Fruit fly (Drosophila melanogaster) whole organism, adult: Measurements from ENCODE around the gene Nfs1.

ENCODE experiments used
- CG11617 ChIP-seq: fragments of 200-800 bp; sonication (Bioruptor generic); optimal IDR thresholded peaks from 2 replicates; lab custom pipeline; 2017; ENCODE audit warnings: mild to moderate bottlenecking, missing biosample characterization, missing genetic modification reagents, missing genetic modification characterization
- CG12768 ChIP-seq: fragments of 200-800 bp; sonication (Bioruptor generic); optimal IDR thresholded peaks from 2 replicates; lab custom pipeline; 2017; ENCODE audit warnings: missing biosample characterization, missing genetic modification characterization, mild to moderate bottlenecking, moderate library complexity, missing genetic modification reagents
- CG14711 ChIP-seq: fragments of 200-800 bp; sonication (Bioruptor generic); optimal IDR thresholded peaks from 2 replicates; lab custom pipeline; 2018; ENCODE audit warnings: missing biosample characterization, mild to moderate bottlenecking, missing genetic modification characterization, moderate library complexity
- CG1620 ChIP-seq: fragments of 200-800 bp; sonication (Bioruptor generic); optimal IDR thresholded peaks from 2 replicates; lab custom pipeline; 2016; ENCODE audit warnings: missing biosample characterization, missing genetic modification characterization
- CG33017 ChIP-seq: fragments of 200-800 bp; sonication (Bioruptor generic); optimal IDR thresholded peaks from 2 replicates; lab custom pipeline; 2018; ENCODE audit warnings: missing biosample characterization, mild to moderate bottlenecking, missing genetic modification characterization, moderate library complexity
- CG5204 ChIP-seq: fragments of 200-800 bp; sonication (Bioruptor generic); optimal IDR thresholded peaks from 2 replicates; lab custom pipeline; 2016; ENCODE audit warnings: missing biosample characterization, missing genetic modification characterization
- CG7045 ChIP-seq: fragments of 200-800 bp; sonication (Bioruptor generic); optimal IDR thresholded peaks from 2 replicates; lab custom pipeline; 2017; ENCODE audit warnings: missing biosample characterization, mild to moderate bottlenecking, missing genetic modification characterization
- CG7101 ChIP-seq: fragments of 200-800 bp; sonication (Bioruptor generic); optimal IDR thresholded peaks from 2 replicates; lab custom pipeline; 2018; ENCODE audit warnings: missing biosample characterization, mild to moderate bottlenecking, missing genetic modification characterization, moderate library complexity
- Clk ChIP-seq: fragments of 200-800 bp; sonication (Bioruptor generic); optimal IDR thresholded peaks from 2 replicates; lab custom pipeline; 2017; ENCODE audit warnings: missing biosample characterization, missing genetic modification characterization
- Crg-1 ChIP-seq: fragments of 200-800 bp; sonication (Bioruptor generic); optimal IDR thresholded peaks from 2 replicates; lab custom pipeline; 2016; ENCODE audit warnings: missing biosample characterization, missing genetic modification characterization
- Hr96 ChIP-seq: fragments of 200-800 bp; sonication (Bioruptor generic); optimal IDR thresholded peaks from 2 replicates; lab custom pipeline; 2016; ENCODE audit warnings: missing biosample characterization, missing genetic modification characterization
- Mnt ChIP-seq: fragments of 200-800 bp; sonication (Bioruptor generic); optimal IDR thresholded peaks from 2 replicates; lab custom pipeline; 2016; ENCODE audit warnings: missing biosample characterization, mild to moderate bottlenecking, missing genetic modification characterization
- bab1 ChIP-seq: fragments of 200-800 bp; sonication (Bioruptor generic); optimal IDR thresholded peaks from 3 replicates; lab custom pipeline; 2019; ENCODE audit warnings: missing biosample characterization, mild to moderate bottlenecking, missing genetic modification characterization, moderate library complexity
- cic ChIP-seq: fragments of 200-800 bp; sonication (Bioruptor generic); optimal IDR thresholded peaks from 2 replicates; lab custom pipeline; 2017; ENCODE audit warnings: missing biosample characterization, mild to moderate bottlenecking, missing genetic modification characterization, moderate library complexity
- cnc ChIP-seq, 2 experiments: fragments of >200 bp; optimal IDR thresholded peaks; 2 replicates each; lab custom pipeline; 2017
- kay ChIP-seq: fragments of 200-800 bp; sonication (Bioruptor generic); peaks from one replicate; lab custom pipeline; 2016; ENCODE audit warnings: missing biosample characterization, missing genetic modification characterization, borderline replicate concordance
- ovo ChIP-seq: fragments of 200-800 bp; sonication (Bioruptor generic); optimal IDR thresholded peaks from 2 replicates; lab custom pipeline; 2016; ENCODE audit warnings: missing biosample characterization, missing genetic modification characterization
- pad ChIP-seq: fragments of 200-800 bp; sonication (Bioruptor generic); optimal IDR thresholded peaks from 3 replicates; lab custom pipeline; 2017; ENCODE audit warnings: missing biosample characterization, missing genetic modification characterization, mild to moderate bottlenecking, moderate library complexity, missing genetic modification reagents
- tj ChIP-seq: fragments of 200-800 bp; sonication (Bioruptor generic); optimal IDR thresholded peaks from 3 replicates; lab custom pipeline; 2017; ENCODE audit warnings: missing biosample characterization, mild to moderate bottlenecking, missing genetic modification characterization, moderate library complexity
- toe ChIP-seq: fragments of 200-800 bp; sonication (Bioruptor generic); optimal IDR thresholded peaks from 2 replicates; lab custom pipeline; 2016; ENCODE audit warnings: missing biosample characterization, missing genetic modification characterization

Nfs1 gene

dm6 chr2L:11965610-11966594 is 33.6 kb upstream of the Nfs1 start:
- TF ChIP-seq CG12768 (GFP tag; lab: Kevin White, UChicago), result no peak
- TF ChIP-seq CG11617 (GFP tag; lab: Kevin White, UChicago), result no peak
- TF ChIP-seq CG5204 (GFP tag; lab: Kevin White, UChicago), result no peak
- TF ChIP-seq ovo (GFP tag; lab: Kevin White, UChicago), result no peak
- TF ChIP-seq Hr96, result no peak
- TF ChIP-seq CG7101 (tag; lab: Kevin White, UChicago), result no peak
- TF ChIP-seq bab1 (GFP tag; lab: Kevin White, UChicago), result no peak
- TF ChIP-seq tj (GFP tag; lab: Kevin White, UChicago), result no peak
- TF ChIP-seq CG33017 (tag; lab: Kevin White, UChicago), result no peak
- TF ChIP-seq CG1620 (GFP tag; lab: Kevin White, UChicago), result no peak
- no peak for TF ChIP-seq Clk (GFP tag; lab: Kevin White, UChicago)
- TF ChIP-seq pad, result no peak
- no peak for TF ChIP-seq CG14711 (tag; lab: Kevin White, UChicago)
- no peak for TF ChIP-seq toe (GFP tag; lab: Kevin White, UChicago)
- TF ChIP-seq CG7045 (GFP tag; lab: Kevin White, UChicago), result no peak
- no peak for TF ChIP-seq Mnt (GFP tag; lab: Kevin White, UChicago)
- TF ChIP-seq Crg-1 (GFP tag; lab: Kevin White, UChicago), result no peak

dm6 chr2L:11968581-11969272 is 30.7 kb upstream of the Nfs1 start:
- TF ChIP-seq CG1620 (GFP tag; lab: Kevin White, UChicago) (no peak), cic (GFP tag; lab: Kevin White, UChicago) (no peak), CG14711 (tag; lab: Kevin White, UChicago) (no peak), CG7045 (GFP tag; lab: Kevin White, UChicago) (no peak), bab1 (GFP tag; lab: Kevin White, UChicago) (no peak), Hr96 (no peak), tj (GFP tag; lab: Kevin White, UChicago) (no peak), Mnt (GFP tag; lab: Kevin White, UChicago) (no peak), ovo (GFP tag; lab: Kevin White, UChicago) (no peak), Clk (GFP tag; lab: Kevin White, UChicago) (no peak), CG33017 (tag; lab: Kevin White, UChicago) (no peak), toe (GFP tag; lab: Kevin White, UChicago) (no peak), pad (no peak), cnc (optimal IDR thresholded peaks at IDR 0.05; lab: Kevin White, UChicago) (no peak), kay (no peak), CG7101 (tag; lab: Kevin White, UChicago) (no peak), CG11617 (GFP tag; lab: Kevin White, UChicago) (no peak), Crg-1 (GFP tag; lab: Kevin White, UChicago) (no peak), CG5204 (GFP tag; lab: Kevin White, UChicago) (no peak)

- no peak for TF ChIP-seq cic (GFP tag; lab: Kevin White, UChicago)
- TF ChIP-seq CG12768 (GFP tag; lab: Kevin White, UChicago), result no peak
- no peak for TF ChIP-seq CG11617 (GFP tag; lab: Kevin White, UChicago)
- no peak for TF ChIP-seq kay
- no peak for TF ChIP-seq cnc (optimal IDR thresholded peaks at IDR 0.05; lab: Kevin White, UChicago)
- no peak for TF ChIP-seq pad
Measured at dm6 chr2L:11969424-11969823, 30.0 kb upstream of the Nfs1 start.

DNA sequence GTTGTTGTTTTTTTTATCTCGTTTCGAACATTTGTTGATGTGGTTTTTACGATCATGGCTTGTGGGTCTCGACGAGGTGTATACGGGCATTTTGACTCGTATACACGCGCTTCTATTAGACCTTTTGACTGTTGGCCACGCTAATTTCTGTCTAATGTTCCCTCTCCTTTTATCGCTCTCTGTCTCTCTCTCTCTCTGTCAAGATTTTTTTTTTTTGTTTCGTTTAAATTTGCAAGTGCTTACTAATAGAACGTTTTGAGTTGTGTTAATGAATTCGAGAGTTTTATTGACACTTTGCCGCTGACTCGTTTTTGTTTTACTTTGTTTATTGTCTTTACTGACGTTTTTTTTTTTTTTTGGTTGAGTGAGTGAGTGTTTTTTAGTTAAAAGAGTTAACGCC is 29.1 kb upstream of the Nfs1 start:
- TF ChIP-seq kay (peak; percentile 94), ovo (GFP tag; lab: Kevin White, UChicago) (no peak)

DNA sequence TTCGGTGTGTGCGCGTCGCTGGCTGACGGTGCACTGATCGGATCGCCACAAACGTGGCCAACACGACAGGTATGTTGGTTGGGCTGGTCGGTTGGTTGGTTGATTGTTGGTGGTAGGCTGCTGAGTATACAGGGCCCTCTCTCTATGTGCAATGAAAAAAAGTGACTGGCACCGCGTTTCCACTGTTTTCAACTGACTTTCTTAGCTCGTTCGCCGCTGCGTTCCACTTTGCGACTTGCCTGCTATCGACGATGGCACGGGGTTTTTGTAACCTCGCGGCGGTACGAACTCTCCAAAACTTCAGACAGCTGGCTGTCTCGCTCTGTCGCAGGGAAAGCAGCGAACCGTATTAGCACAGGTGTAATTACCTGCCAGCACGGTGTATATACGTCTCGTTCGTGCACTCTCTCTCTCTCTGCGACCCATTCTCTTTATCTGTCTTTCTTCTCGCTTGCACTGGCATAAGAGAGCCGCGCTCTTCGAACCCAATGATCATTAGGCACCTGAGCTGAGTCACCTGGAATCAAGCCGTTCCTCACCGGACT is 28.5 kb upstream of the Nfs1 start:
- TF ChIP-seq bab1 (GFP tag; lab: Kevin White, UChicago) (peak; percentile 22), cnc (optimal IDR thresholded peaks at IDR 0.05; lab: Kevin White, UChicago) (no peak), Crg-1 (GFP tag; lab: Kevin White, UChicago) (no peak), tj (GFP tag; lab: Kevin White, UChicago) (peak; percentile 66), Hr96 (no peak), CG11617 (GFP tag; lab: Kevin White, UChicago) (peak; percentile 7), CG12768 (GFP tag; lab: Kevin White, UChicago) (no peak), CG14711 (tag; lab: Kevin White, UChicago) (no peak), CG7101 (tag; lab: Kevin White, UChicago) (peak; percentile 11), pad (peak; percentile 75), Mnt (GFP tag; lab: Kevin White, UChicago) (peak; percentile 64), Clk (GFP tag; lab: Kevin White, UChicago) (no peak), CG1620 (GFP tag; lab: Kevin White, UChicago) (no peak), CG7045 (GFP tag; lab: Kevin White, UChicago) (no peak), CG5204 (GFP tag; lab: Kevin White, UChicago) (no peak), kay (peak; percentile 88), ovo (GFP tag; lab: Kevin White, UChicago) (peak; percentile 9), cic (GFP tag; lab: Kevin White, UChicago) (peak; percentile 8), toe (GFP tag; lab: Kevin White, UChicago) (no peak), CG33017 (tag; lab: Kevin White, UChicago) (peak; percentile 45)
